Worm (Caenorhabditis elegans) whole organism, L3 larva: ENCODE measurements around the gene ccpp-6.

ENCODE experiments used
- R02D3.7 ChIP-seq: fragments of 150-350 bp; optimal IDR thresholded peaks from 2 replicates; lab custom pipeline; 2014; ENCODE audit warnings: missing biosample characterization, missing genetic modification characterization
- elt-2 ChIP-seq: sonication (generic microtip); optimal IDR thresholded peaks from 2 replicates; lab custom pipeline; 2016; ENCODE audit warnings: missing genetic modification reagents, mild to moderate bottlenecking, missing genetic modification characterization, missing compliant biosample characterization
- snpc-4 ChIP-seq: fragments of 150-350 bp; optimal IDR thresholded peaks from 2 replicates; lab custom pipeline; 2014; ENCODE audit warnings: missing biosample characterization, missing genetic modification characterization

- TF ChIP-seq elt-2 (tag; lab: Kevin White, UChicago) (no peak), R02D3.7 (no peak), snpc-4 (tag; lab: Kevin White, UChicago) (no peak)
Observed at ce11 chrII:5436833-5437232, 49.7 kb upstream of the ccpp-6 start, which contains the start of gene dct-5.
